Fruit fly (Drosophila melanogaster): ENCODE measurements around the gene bdwf.

The bdwf gene

DNA sequence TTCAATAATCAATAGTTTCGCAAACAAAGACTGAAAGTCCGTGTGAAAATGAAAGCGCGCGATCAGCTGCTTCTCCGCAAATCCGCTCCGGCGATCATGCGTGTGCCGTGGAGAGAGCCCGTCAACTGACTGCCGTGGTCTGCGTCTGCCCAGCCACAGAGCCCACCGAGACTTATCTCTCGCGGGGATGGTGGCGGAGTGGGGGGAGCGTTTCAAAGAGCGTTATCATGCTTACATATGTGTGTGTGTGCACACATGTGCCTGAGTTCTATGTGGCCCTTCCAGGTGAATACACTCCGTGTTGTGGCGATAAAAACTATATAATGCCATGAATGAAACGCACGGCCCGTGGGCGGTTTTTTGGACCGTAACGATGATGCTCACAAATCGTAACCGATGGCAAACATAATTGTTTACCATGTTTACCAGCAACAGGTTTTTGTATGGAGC, 35.1 kb upstream of the bdwf start (continued):
- no peak for TF ChIP-seq CG6654 (GFP tag; optimal IDR thresholded peaks at IDR 0.05)
- TF ChIP-seq lbe (GFP tag; optimal IDR thresholded peaks at IDR 0.05), result no peak
- TF ChIP-seq CG32532 (GFP tag; IDR thresholded peaks at IDR 0.05), result no peak; the same call in 1 of the 2 replicates
- TF ChIP-seq psq (GFP tag; optimal IDR thresholded peaks at IDR 0.05), result no peak
- TF ChIP-seq CG43689 (GFP tag; IDR thresholded peaks at IDR 0.05), result no peak
- TF ChIP-seq btn (GFP tag; optimal IDR thresholded peaks at IDR 0.05), result no peak
- no peak for TF ChIP-seq Gug (GFP tag; IDR thresholded peaks at IDR 0.05)
- TF ChIP-seq CG33213 (GFP tag; optimal IDR thresholded peaks at IDR 0.05), result no peak
- no peak for TF ChIP-seq Doc2 (GFP tag; IDR thresholded peaks at IDR 0.05)
- TF ChIP-seq CG11456 (GFP tag; IDR thresholded peaks at IDR 0.05), result 0 out of 3 replicates have a peak, but pooled peaks have one; percentile 49
- peak; percentile 23 for TF ChIP-seq scrt (GFP tag; optimal IDR thresholded peaks at IDR 0.05)
- TF ChIP-seq CG11723 (GFP tag; optimal IDR thresholded peaks at IDR 0.05), result no peak
- TF ChIP-seq CG3065 (GFP tag; optimal IDR thresholded peaks at IDR 0.05), result no peak
- no peak for TF ChIP-seq CG4617 (GFP tag; optimal IDR thresholded peaks at IDR 0.05; ENCODE audit: borderline replicate concordance)
- TF ChIP-seq Sin3A (optimal IDR thresholded peaks at IDR 0.05), result no peak
- peak; percentile 44 for TF ChIP-seq CrebB (tag; optimal IDR thresholded peaks at IDR 0.05)
- TF ChIP-seq oc (tag; optimal IDR thresholded peaks at IDR 0.05), result no peak
- TF ChIP-seq gcm2 (GFP tag; optimal IDR thresholded peaks at IDR 0.05), result no peak
- no peak for TF ChIP-seq bcd (GFP tag; optimal IDR thresholded peaks at IDR 0.05)
- 0 out of 2 replicates have a peak, but pooled peaks have one; percentile 5 for TF ChIP-seq sim (GFP tag; IDR thresholded peaks at IDR 0.05)
- TF ChIP-seq CG17802 (tag; optimal IDR thresholded peaks at IDR 0.05), result no peak
- TF ChIP-seq CG4360 (GFP tag; IDR thresholded peaks at IDR 0.05), result no peak
- peak; percentile 5 for TF ChIP-seq ERR (GFP tag; optimal IDR thresholded peaks at IDR 0.05)
- no peak for TF ChIP-seq CG4707 (GFP tag; optimal IDR thresholded peaks at IDR 0.05)
- TF ChIP-seq Fer2 (tag; optimal IDR thresholded peaks at IDR 0.05), result no peak
- no peak for TF ChIP-seq cas (GFP tag; IDR thresholded peaks at IDR 0.05)
- no peak for TF ChIP-seq dati (GFP tag; IDR thresholded peaks at IDR 0.05)
- TF ChIP-seq CG31441 (GFP tag; IDR thresholded peaks at IDR 0.05), result no peak
- no peak for TF ChIP-seq ATbp (GFP tag; optimal IDR thresholded peaks at IDR 0.05)
- TF ChIP-seq hth (optimal IDR thresholded peaks at IDR 0.05), result no peak
- 0 out of 2 replicates have a peak, but pooled peaks have one; percentile 9 for TF ChIP-seq CG14441 (GFP tag; IDR thresholded peaks at IDR 0.05)
- TF ChIP-seq Dek (tag; optimal IDR thresholded peaks at IDR 0.05), result no peak
- no peak for TF ChIP-seq tgo (GFP tag; IDR thresholded peaks at IDR 0.05)
- TF ChIP-seq TFAM (GFP tag; optimal IDR thresholded peaks at IDR 0.05), result no peak
- peak; percentile 63 for TF ChIP-seq ftz-f1 (GFP tag; optimal IDR thresholded peaks at IDR 0.05)
- TF ChIP-seq bsh (GFP tag; optimal IDR thresholded peaks at IDR 0.05), result no peak
- peak; percentile 6 for TF ChIP-seq vfl (GFP tag; optimal IDR thresholded peaks at IDR 0.05)
- TF ChIP-seq CG4404 (GFP tag; IDR thresholded peaks at IDR 0.05), result no peak
- TF ChIP-seq CG2120 (GFP tag; optimal IDR thresholded peaks at IDR 0.05), result no peak
- TF ChIP-seq CG2889 (GFP tag; IDR thresholded peaks at IDR 0.05), result no peak
- no peak for TF ChIP-seq fd64A (GFP tag; optimal IDR thresholded peaks at IDR 0.05)
- no peak for TF ChIP-seq az2 (GFP tag; optimal IDR thresholded peaks at IDR 0.05)
- no peak for TF ChIP-seq HLH54F (GFP tag; optimal IDR thresholded peaks at IDR 0.05)
- no peak for TF ChIP-seq chif (GFP tag; optimal IDR thresholded peaks at IDR 0.05)
- TF ChIP-seq cato (GFP tag; optimal IDR thresholded peaks at IDR 0.05; ENCODE audit: borderline replicate concordance), result no peak
- TF ChIP-seq CG17186 (GFP tag; optimal IDR thresholded peaks at IDR 0.05), result no peak
- no peak for TF ChIP-seq CG7556 (GFP tag; optimal IDR thresholded peaks at IDR 0.05)
- TF ChIP-seq Blimp-1 (GFP tag; optimal IDR thresholded peaks at IDR 0.05), result no peak
- TF ChIP-seq so (GFP tag; IDR thresholded peaks at IDR 0.05), result peak; percentile 12; the same call in 1 of the 3 replicates
- TF ChIP-seq Atf-2 (GFP tag; optimal IDR thresholded peaks at IDR 0.05), result no peak
- no peak for TF ChIP-seq nerfin-1 (tag; optimal IDR thresholded peaks at IDR 0.05)
- no peak for TF ChIP-seq Optix (GFP tag; IDR thresholded peaks at IDR 0.05)
